Fruit fly (Drosophila melanogaster): ENCODE data around the gene D19B.

D19B gene

DNA sequence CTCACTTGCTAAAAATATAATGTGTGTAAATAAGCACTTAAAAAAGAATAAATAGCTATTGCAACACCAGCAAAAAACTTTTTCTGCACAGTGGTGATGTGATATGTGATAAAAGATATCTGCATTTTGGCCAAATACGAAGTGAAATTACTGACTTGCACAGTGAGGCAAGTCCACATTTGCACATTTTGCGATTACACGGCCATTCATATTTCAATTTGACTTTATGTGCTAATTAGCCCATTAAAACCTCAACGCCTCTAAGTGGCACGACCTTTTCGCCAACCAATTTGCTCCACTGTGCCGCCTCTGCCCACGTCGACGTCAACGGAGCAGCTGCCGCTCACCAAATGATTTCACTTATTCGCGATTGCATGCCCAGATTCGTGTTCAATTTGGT, 35.5 kb upstream of the D19B start, which contains the start of gene CG33946 (continued):
- TF ChIP-seq zfh1 (GFP tag; IDR thresholded peaks at IDR 0.05) (peak; percentile 64; the same call in 2 of the 3 replicates), H2.0 (GFP tag; IDR thresholded peaks at IDR 0.05) (peak; percentile 36; the same call in 1 of the 2 replicates), H15 (GFP tag; IDR thresholded peaks at IDR 0.05) (peak; percentile 59; the same call in 1 of the 3 replicates), Hr3 (GFP tag; optimal IDR thresholded peaks at IDR 0.05) (peak; percentile 21), Oli (tag; optimal IDR thresholded peaks at IDR 0.05) (peak; percentile 6), CG11456 (GFP tag; IDR thresholded peaks at IDR 0.05) (peak; percentile 61; the same call in 1 of the 3 replicates), klu (GFP tag; IDR thresholded peaks at IDR 0.05) (0 out of 2 replicates have a peak, but pooled peaks have one; percentile 15), pan (optimal IDR thresholded peaks at IDR 0.05) (no peak), pan (GFP tag; optimal IDR thresholded peaks at IDR 0.05 in 1 of 2, IDR thresholded peaks at IDR 0.05 in 1 of 2) (peak in 1 of 2 experiments; percentile 55), CG8944 (GFP tag; optimal IDR thresholded peaks at IDR 0.05) (peak; percentile 32), CG7372 (GFP tag; IDR thresholded peaks at IDR 0.05) (no peak), pum (GFP tag; optimal IDR thresholded peaks at IDR 0.05) (peak; percentile 6), ATbp (GFP tag; optimal IDR thresholded peaks at IDR 0.05) (no peak), bsh (GFP tag; optimal IDR thresholded peaks at IDR 0.05) (peak in 1 of 2 experiments; percentile 47), ci (GFP tag; IDR thresholded peaks at IDR 0.05) (0 out of 3 replicates have a peak, but pooled peaks have one; percentile 56), CG16815 (GFP tag; optimal IDR thresholded peaks at IDR 0.05) (peak; percentile 29), CG8359 (GFP tag; optimal IDR thresholded peaks at IDR 0.05; ENCODE audit: borderline replicate concordance) (no peak), CG9932 (GFP tag; IDR thresholded peaks at IDR 0.05) (0 out of 2 replicates have a peak, but pooled peaks have one; percentile 17), bigmax (GFP tag; optimal IDR thresholded peaks at IDR 0.05) (no peak), CG6272 (GFP tag; IDR thresholded peaks at IDR 0.05) (no peak), Adf1 (GFP tag; IDR thresholded peaks at IDR 0.05) (peak; percentile 16), HLH3B (GFP tag; IDR thresholded peaks at IDR 0.05) (0 out of 2 replicates have a peak, but pooled peaks have one; percentile 42), Hand (GFP tag; optimal IDR thresholded peaks at IDR 0.05) (no peak), Sox102F (GFP tag; optimal IDR thresholded peaks at IDR 0.05) (peak; percentile 20), org-1 (GFP tag; optimal IDR thresholded peaks at IDR 0.05) (no peak), CG14667 (GFP tag; IDR thresholded peaks at IDR 0.05) (0 out of 2 replicates have a peak, but pooled peaks have one; percentile 5), nerfin-1 (tag; optimal IDR thresholded peaks at IDR 0.05) (no peak), Xrp1 (GFP tag; IDR thresholded peaks at IDR 0.05) (peak; percentile 53; the same call in 1 of the 2 replicates), CG4424 (GFP tag; optimal IDR thresholded peaks at IDR 0.05) (peak; percentile 35), Dad (GFP tag; optimal IDR thresholded peaks at IDR 0.05) (no peak), hkb (optimal IDR thresholded peaks at IDR 0.05) (no peak), hkb (GFP tag; IDR thresholded peaks at IDR 0.05) (peak; percentile 24; the same call in 1 of the 2 replicates), CG2712 (tag; optimal IDR thresholded peaks at IDR 0.05) (peak; percentile 23), Chrac-16 (GFP tag; optimal IDR thresholded peaks at IDR 0.05) (peak; percentile 34), vnd (GFP tag; IDR thresholded peaks at IDR 0.05; ENCODE audit: partially characterized antibody) (0 out of 3 replicates have a peak, but pooled peaks have one; percentile 18), CG8089 (GFP tag; optimal IDR thresholded peaks at IDR 0.05) (peak; percentile 0), peb (GFP tag; IDR thresholded peaks at IDR 0.05) (0 out of 2 replicates have a peak, but pooled peaks have one; percentile 8), GATAe (GFP tag; conservative IDR thresholded peaks at IDR 0.05) (no peak), Aef1 (GFP tag; IDR thresholded peaks at IDR 0.05) (0 out of 3 replicates have a peak, but pooled peaks have one; percentile 23), prd (optimal IDR thresholded peaks at IDR 0.05) (no peak), prd (GFP tag; IDR thresholded peaks at IDR 0.05) (peak; percentile 73; the same call in 2 of the 3 replicates), seq (GFP tag; IDR thresholded peaks at IDR 0.05) (0 out of 2 replicates have a peak, but pooled peaks have one; percentile 10), CG32772 (GFP tag; IDR thresholded peaks at IDR 0.05) (peak; percentile 26; the same call in 1 of the 2 replicates), CG8290 (GFP tag; optimal IDR thresholded peaks at IDR 0.05) (no peak), CG8290 (tag; optimal IDR thresholded peaks at IDR 0.05) (peak in 1 of 2 experiments; percentile 0), Atf-2 (GFP tag; optimal IDR thresholded peaks at IDR 0.05) (peak; percentile 30), CG9817 (tag; optimal IDR thresholded peaks at IDR 0.05) (no peak), ind (GFP tag; optimal IDR thresholded peaks at IDR 0.05) (peak; percentile 2), Usf (GFP tag; optimal IDR thresholded peaks at IDR 0.05) (peak; percentile 3), Fer2 (tag; optimal IDR thresholded peaks at IDR 0.05) (no peak), ac (GFP tag; optimal IDR thresholded peaks at IDR 0.05) (no peak)

Data from whole organism, embryonic.